Worm (Caenorhabditis elegans) whole organism, L2 larva: ENCODE results near the gene F27E5.7.

ENCODE experiments used
- ZK546.5 ChIP-seq: sonication (generic microtip); optimal IDR thresholded peaks from 2 replicates; lab custom pipeline; 2017; ENCODE audit warnings: missing biosample characterization, missing genetic modification characterization
- lin-13 ChIP-seq: fragments of 150-350 bp; optimal IDR thresholded peaks from 2 replicates; lab custom pipeline; 2014; ENCODE audit warnings: missing biosample characterization, missing genetic modification reagents, missing genetic modification characterization
- lin-39 ChIP-seq: fragments of 150-350 bp; optimal IDR thresholded peaks from 2 replicates; lab custom pipeline; 2014; ENCODE audit warnings: missing biosample characterization, missing genetic modification reagents, missing genetic modification characterization
- nhr-12 ChIP-seq: fragments of 150-350 bp; optimal IDR thresholded peaks from 2 replicates; lab custom pipeline; 2014; ENCODE audit warnings: missing biosample characterization, missing genetic modification characterization
- nhr-23 ChIP-seq: fragments of 150-350 bp; optimal IDR thresholded peaks from 2 replicates; lab custom pipeline; 2014; ENCODE audit warnings: missing biosample characterization, missing genetic modification reagents, missing genetic modification characterization

- no peak for TF ChIP-seq lin-39 (tag; lab: Kevin White, UChicago)
- TF ChIP-seq lin-13: no peak
- no peak for TF ChIP-seq nhr-23 (tag; lab: Kevin White, UChicago)
- no peak for TF ChIP-seq nhr-12 (tag; lab: Kevin White, UChicago)
- no peak for TF ChIP-seq ZK546.5 (tag; lab: Kevin White, UChicago)
These were observed 19.4 kb upstream of the F27E5.7 start for ce11 chrII:10103212-10103611.
